Worm (Caenorhabditis elegans): ENCODE data around the gene erfa-3.

DNA sequence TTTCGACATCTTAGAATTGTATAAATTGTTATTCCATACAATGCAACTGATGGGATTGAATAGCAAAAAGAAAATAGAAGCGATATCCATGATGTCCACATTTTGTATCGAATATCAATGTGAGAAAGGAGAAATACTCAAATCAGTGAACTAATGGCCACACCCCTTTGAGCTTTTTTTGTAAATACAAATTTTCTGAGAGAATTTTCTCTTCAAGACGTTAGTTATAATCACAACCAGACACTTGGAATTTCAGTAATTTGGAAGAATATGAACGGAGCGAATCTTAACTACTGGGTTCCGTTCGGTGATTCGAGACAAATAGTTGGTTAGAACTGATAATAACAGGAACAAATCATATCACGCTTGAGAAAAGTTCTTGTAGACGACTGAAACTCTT, 48.9 kb upstream of the erfa-3 start, which contains the start of gene srg-41:
- TF ChIP-seq unc-86 (tag; optimal IDR thresholded peaks at IDR 0.05) (no peak), pag-3 (tag; optimal IDR thresholded peaks at IDR 0.05; ENCODE audit: borderline replicate concordance) (no peak), C08G9.2 (tag; optimal IDR thresholded peaks at IDR 0.05) (no peak), ceh-2 (tag; optimal IDR thresholded peaks at IDR 0.05) (no peak)
